Fruit fly (Drosophila melanogaster) whole organism, embryonic: ENCODE results near the gene CG3434.

Experiments used
- Aef1 ChIP-seq: fragments of 200-800 bp; sonication (Bioruptor generic); IDR thresholded peaks from 3 replicates; pipeline ENCODE4 v1.3.6; 2022; ENCODE audit warnings: missing biosample characterization, missing genetic modification characterization
- Antp ChIP-seq: fragments of 200-800 bp; sonication (Bioruptor generic); optimal IDR thresholded peaks from 3 replicates; lab custom pipeline; 2016; ENCODE audit warnings: missing biosample characterization, missing genetic modification characterization
- Bgb ChIP-seq: fragments of 200-800 bp; sonication (Bioruptor generic); IDR thresholded peaks from 2 replicates; pipeline ENCODE4 v1.3.6; 2022; ENCODE audit warnings: missing biosample characterization, missing genetic modification characterization; ENCODE audit not compliant: partially characterized antibody
- CG13296 ChIP-seq: fragments of 200-800 bp; sonication (Bioruptor generic); optimal IDR thresholded peaks from 3 replicates; lab custom pipeline; 2018; ENCODE audit warnings: missing biosample characterization, mild to moderate bottlenecking, missing genetic modification characterization
- CG13624 ChIP-seq: fragments of 200-800 bp; sonication (Bioruptor generic); optimal IDR thresholded peaks from 2 replicates; lab custom pipeline; 2016; ENCODE audit warnings: missing biosample characterization, missing genetic modification characterization
- CG13894 ChIP-seq: fragments of 200-800 bp; sonication (Bioruptor generic); optimal IDR thresholded peaks from 3 replicates; lab custom pipeline; 2018; ENCODE audit warnings: missing biosample characterization, mild to moderate bottlenecking, missing genetic modification characterization, moderate library complexity
- CG15269 ChIP-seq: fragments of 200-800 bp; sonication (Bioruptor generic); optimal IDR thresholded peaks from 2 replicates; lab custom pipeline; 2018; ENCODE audit warnings: missing biosample characterization, mild to moderate bottlenecking, missing genetic modification characterization, moderate library complexity
- CG16863 ChIP-seq: fragments of 200-800 bp; sonication (Bioruptor generic); optimal IDR thresholded peaks from 3 replicates; lab custom pipeline; 2016; ENCODE audit warnings: missing biosample characterization, missing genetic modification characterization
- CG18011 ChIP-seq: fragments of 200-800 bp; sonication (Bioruptor generic); optimal IDR thresholded peaks from 2 replicates; lab custom pipeline; 2017; ENCODE audit warnings: missing biosample characterization, missing genetic modification characterization, mild to moderate bottlenecking, moderate library complexity, missing genotype
- CG1832 ChIP-seq: fragments of 200-800 bp; sonication (Bioruptor generic); optimal IDR thresholded peaks from 2 replicates; lab custom pipeline; 2017; ENCODE audit warnings: missing biosample characterization, mild to moderate bottlenecking, missing genetic modification characterization, inconsistent platforms
- CG18599 ChIP-seq: fragments of 200-800 bp; sonication (Bioruptor generic); optimal IDR thresholded peaks from 3 replicates; lab custom pipeline; 2017; ENCODE audit warnings: missing biosample characterization, missing genetic modification characterization, mild to moderate bottlenecking, moderate library complexity, missing genetic modification reagents
- CG2202 ChIP-seq: fragments of 200-800 bp; sonication (Bioruptor generic); optimal IDR thresholded peaks from 2 replicates; lab custom pipeline; 2018; ENCODE audit warnings: missing biosample characterization, mild to moderate bottlenecking, missing genetic modification characterization
- CG30431 ChIP-seq: fragments of 200-800 bp; sonication (Bioruptor generic); optimal IDR thresholded peaks from 2 replicates; lab custom pipeline; 2017; ENCODE audit warnings: missing biosample characterization, missing genetic modification characterization
- CG34376 ChIP-seq: fragments of 200-800 bp; sonication (Bioruptor generic); optimal IDR thresholded peaks from 2 replicates; lab custom pipeline; 2018; ENCODE audit warnings: missing biosample characterization, mild to moderate bottlenecking, missing genetic modification characterization
- CG42726 ChIP-seq: fragments of 200-800 bp; sonication (Bioruptor generic); IDR thresholded peaks from 2 replicates; pipeline ENCODE4 v1.3.6; 2022; ENCODE audit warnings: missing biosample characterization, missing genetic modification characterization; ENCODE audit not compliant: partially characterized antibody
- CG4282 ChIP-seq: fragments of 200-800 bp; sonication (Bioruptor generic); optimal IDR thresholded peaks from 2 replicates; lab custom pipeline; 2016; ENCODE audit warnings: missing biosample characterization, missing genetic modification characterization
- CG7372 ChIP-seq: fragments of 200-800 bp; sonication (Bioruptor generic); IDR thresholded peaks from 2 replicates; pipeline ENCODE4 v1.3.6; 2022; ENCODE audit warnings: missing biosample characterization, missing genetic modification characterization
- CG8281 ChIP-seq: fragments of 200-800 bp; sonication (Bioruptor generic); optimal IDR thresholded peaks from 2 replicates; lab custom pipeline; 2018; ENCODE audit warnings: missing biosample characterization, mild to moderate bottlenecking, missing genetic modification characterization, moderate library complexity
- CG8290 ChIP-seq, 3 experiments: fragments of 200-800 bp; sonication (Bioruptor generic); optimal IDR thresholded peaks; 2 replicates each; lab custom pipeline; 2016 to 2019; ENCODE audit warnings: missing biosample characterization in 3 of 3, missing genetic modification characterization in 3 of 3, mild to moderate bottlenecking in 2 of 3, moderate library complexity in 1 of 3
- CG9932 ChIP-seq: fragments of 200-800 bp; sonication (Bioruptor generic); IDR thresholded peaks from 2 replicates; pipeline ENCODE4 v1.3.6; 2022; ENCODE audit warnings: missing biosample characterization, missing genetic modification characterization
- Deaf1 ChIP-seq: fragments of 200-800 bp; optimal IDR thresholded peaks from 3 replicates; lab custom pipeline; 2019; ENCODE audit warnings: missing biosample characterization, mild to moderate bottlenecking, missing genetic modification characterization, moderate library complexity
- Elba2 ChIP-seq: fragments of 200-800 bp; sonication (Bioruptor generic); optimal IDR thresholded peaks from 3 replicates; lab custom pipeline; 2016; ENCODE audit warnings: missing biosample characterization, missing genetic modification characterization
- Fer2 ChIP-seq: fragments of 200-800 bp; sonication (Bioruptor generic); optimal IDR thresholded peaks from 2 replicates; lab custom pipeline; 2018; ENCODE audit warnings: missing biosample characterization, mild to moderate bottlenecking, missing genetic modification characterization, moderate library complexity
- Fer3 ChIP-seq: fragments of 200-800 bp; sonication (Bioruptor generic); optimal IDR thresholded peaks from 2 replicates; lab custom pipeline; 2018; ENCODE audit warnings: missing biosample characterization, mild to moderate bottlenecking, missing genetic modification characterization, moderate library complexity
- HLH3B ChIP-seq: fragments of 200-800 bp; sonication (Bioruptor generic); IDR thresholded peaks from 2 replicates; pipeline ENCODE4 v1.3.6; 2022; ENCODE audit warnings: missing biosample characterization, missing genetic modification characterization
- HLH54F ChIP-seq: fragments of 200-800 bp; sonication (Bioruptor generic); optimal IDR thresholded peaks from 3 replicates; lab custom pipeline; 2016; ENCODE audit warnings: missing biosample characterization, missing genetic modification characterization
- Jarid2 ChIP-seq: fragments of 200-800 bp; sonication (Bioruptor generic); optimal IDR thresholded peaks from 3 replicates; lab custom pipeline; 2017; ENCODE audit warnings: mild to moderate bottlenecking, missing biosample characterization, missing genetic modification reagents, missing genetic modification characterization
- MESR4 ChIP-seq: fragments of 200-800 bp; sonication (Bioruptor generic); optimal IDR thresholded peaks from 2 replicates; lab custom pipeline; 2018; ENCODE audit warnings: missing biosample characterization, mild to moderate bottlenecking, missing genetic modification characterization, moderate library complexity
- Nf-YC ChIP-seq: fragments of 200-800 bp; optimal IDR thresholded peaks from 3 replicates; lab custom pipeline; 2019; ENCODE audit warnings: missing biosample characterization, mild to moderate bottlenecking, missing genetic modification characterization, moderate library complexity
- Trl ChIP-seq, 3 experiments: fragments of >200 bp in 2 of 3; fragments of 200-800 bp in 1 of 3; sonication (Bioruptor generic) in 1 of 3; optimal IDR thresholded peaks; 2 replicates in 1 of 3; 3 replicates in 2 of 3; lab custom pipeline; 2016 to 2017; ENCODE audit warnings: missing biosample characterization in 1 of 3, missing genetic modification characterization in 1 of 3
- Xbp1 ChIP-seq: fragments of 200-800 bp; sonication (Bioruptor generic); optimal IDR thresholded peaks from 3 replicates; lab custom pipeline; 2016; ENCODE audit warnings: missing biosample characterization, mild to moderate bottlenecking, missing genetic modification characterization
- al ChIP-seq: fragments of 200-800 bp; sonication (Bioruptor generic); IDR thresholded peaks from 2 replicates; pipeline ENCODE4 v1.3.6; 2022; ENCODE audit warnings: missing biosample characterization, missing genetic modification characterization
- bbx ChIP-seq: fragments of 200-800 bp; sonication (Bioruptor generic); IDR thresholded peaks from 2 replicates; pipeline ENCODE4 v1.3.6; 2022; ENCODE audit warnings: missing biosample characterization, missing genetic modification characterization; ENCODE audit not compliant: partially characterized antibody
- ci ChIP-seq: fragments of 200-800 bp; sonication (Bioruptor generic); IDR thresholded peaks from 3 replicates; pipeline ENCODE4 v1.3.6; 2022; ENCODE audit warnings: missing biosample characterization, missing genetic modification characterization
- gfzf ChIP-seq: fragments of 200-800 bp; sonication (Bioruptor generic); optimal IDR thresholded peaks from 2 replicates; lab custom pipeline; 2016; ENCODE audit warnings: missing biosample characterization, mild to moderate bottlenecking, missing genetic modification characterization, moderate library complexity
- hbn ChIP-seq: fragments of 200-800 bp; sonication (Bioruptor generic); IDR thresholded peaks from 2 replicates; pipeline ENCODE4 v1.3.6; 2022; ENCODE audit warnings: missing biosample characterization, missing genetic modification characterization; ENCODE audit not compliant: partially characterized antibody
- inv ChIP-seq: fragments of 200-800 bp; sonication (Bioruptor generic); IDR thresholded peaks from 2 replicates; pipeline ENCODE4 v1.3.6; 2022; ENCODE audit warnings: missing biosample characterization, missing genetic modification characterization; ENCODE audit not compliant: partially characterized antibody
- jing ChIP-seq: fragments of 200-800 bp; sonication (Bioruptor generic); optimal IDR thresholded peaks from 2 replicates; lab custom pipeline; 2018; ENCODE audit warnings: missing biosample characterization, mild to moderate bottlenecking, missing genetic modification characterization
- pfk ChIP-seq: fragments of 200-800 bp; sonication (Bioruptor generic); optimal IDR thresholded peaks from 2 replicates; lab custom pipeline; 2018; ENCODE audit warnings: missing biosample characterization, mild to moderate bottlenecking, missing genetic modification characterization, moderate library complexity
- pum ChIP-seq: fragments of 200-800 bp; sonication (Bioruptor generic); optimal IDR thresholded peaks from 2 replicates; lab custom pipeline; 2016; ENCODE audit warnings: missing biosample characterization, missing genetic modification characterization
- ro ChIP-seq: fragments of 200-800 bp; sonication (Bioruptor generic); IDR thresholded peaks from 2 replicates; pipeline ENCODE4 v1.3.6; 2022; ENCODE audit warnings: missing biosample characterization, missing genetic modification characterization
- sima ChIP-seq: fragments of 200-800 bp; sonication (Bioruptor generic); optimal IDR thresholded peaks from 2 replicates; lab custom pipeline; 2016; ENCODE audit warnings: missing biosample characterization, missing genetic modification characterization
- sug ChIP-seq: fragments of 200-800 bp; optimal IDR thresholded peaks from 2 replicates; lab custom pipeline; 2019; ENCODE audit warnings: missing biosample characterization, mild to moderate bottlenecking, missing genetic modification characterization, moderate library complexity
- ttk ChIP-seq: fragments of 200-800 bp; sonication (Bioruptor generic); IDR thresholded peaks from 2 replicates; pipeline ENCODE4 v2.1.2; 2022; ENCODE audit warnings: missing biosample characterization, missing genetic modification characterization
- vnd ChIP-seq: fragments of 200-800 bp; sonication (Bioruptor generic); IDR thresholded peaks from 3 replicates; pipeline ENCODE4 v1.3.6; 2022; ENCODE audit warnings: missing biosample characterization, missing genetic modification characterization; ENCODE audit not compliant: partially characterized antibody
- wor ChIP-seq: fragments of 200-800 bp; sonication (Bioruptor generic); IDR thresholded peaks from 2 replicates; pipeline ENCODE4 v1.3.6; 2022; ENCODE audit warnings: missing biosample characterization, missing genetic modification characterization

CG3434 gene

dm6 chr3L:9462247-9462769, 1.7 kb upstream of the CG3434 start (continued):
- TF ChIP-seq CG13624 (GFP tag; lab: Kevin White, UChicago) (peak; percentile 63), CG13296 (GFP tag; lab: Kevin White, UChicago) (peak; percentile 93), gfzf (GFP tag; lab: Kevin White, UChicago) (no peak), CG30431 (GFP tag; lab: Kevin White, UChicago) (peak; percentile 60), CG15269 (peak; percentile 90), sug (peak; percentile 74), Deaf1 (tag; lab: Kevin White, UChicago) (peak; percentile 74), CG18011 (GFP tag; lab: Kevin White, UChicago) (peak; percentile 52), CG8290 (GFP tag; optimal IDR thresholded peaks at IDR 0.05; lab: Kevin White, UChicago) (peak; percentile 75), CG8290 (tag; optimal IDR thresholded peaks at IDR 0.05; lab: Kevin White, UChicago) (peak; percentile 54 to 77), pfk (GFP tag; lab: Kevin White, UChicago) (no peak), CG42726 (GFP tag; lab: Robert Waterston, UW) (no peak; the same call in 1 of the 2 replicates)

- TF ChIP-seq CG15269 (no peak), Fer2 (tag; lab: Kevin White, UChicago) (no peak), ttk (0 out of 2 replicates have a peak, but pooled peaks have one; percentile 14), Jarid2 (GFP tag; lab: Kevin White, UChicago) (peak; percentile 10), CG7372 (no peak), vnd (GFP tag; lab: Robert Waterston, UW) (no peak), pum (GFP tag; lab: Kevin White, UChicago) (no peak), hbn (no peak), CG9932 (GFP tag; lab: Robert Waterston, UW) (peak; percentile 20; the same call in 1 of the 2 replicates), CG16863 (GFP tag; lab: Kevin White, UChicago) (no peak), Nf-YC (no peak), pfk (GFP tag; lab: Kevin White, UChicago) (no peak), Elba2 (no peak), CG4282 (no peak), ci (GFP tag; lab: Robert Waterston, UW) (peak; percentile 73; the same call in 2 of the 3 replicates), CG2202 (tag; lab: Kevin White, UChicago) (no peak), CG34376 (GFP tag; lab: Kevin White, UChicago) (no peak), Fer3 (peak; percentile 17), inv (GFP tag; lab: Robert Waterston, UW) (no peak), HLH54F (GFP tag; lab: Kevin White, UChicago) (no peak), Xbp1 (GFP tag; lab: Kevin White, UChicago) (peak; percentile 23), CG8281 (tag; lab: Kevin White, UChicago) (no peak), wor (no peak; the same call in 1 of the 2 replicates), HLH3B (GFP tag; lab: Robert Waterston, UW) (no peak), Trl (optimal IDR thresholded peaks at IDR 0.05; lab: Kevin White, UChicago) (peak in 1 of 2 experiments; percentile 96), Trl (GFP tag; optimal IDR thresholded peaks at IDR 0.05; lab: Kevin White, UChicago) (no peak), CG1832 (GFP tag; lab: Kevin White, UChicago) (no peak), ro (GFP tag; lab: Robert Waterston, UW) (no peak), sima (GFP tag; lab: Kevin White, UChicago) (no peak), MESR4 (GFP tag; lab: Kevin White, UChicago) (no peak), jing (GFP tag; lab: Kevin White, UChicago) (peak; percentile 11), CG13894 (tag; lab: Kevin White, UChicago) (no peak), CG18599 (GFP tag; lab: Kevin White, UChicago) (no peak), Antp (peak; percentile 33), Aef1 (GFP tag; lab: Robert Waterston, UW) (0 out of 3 replicates have a peak, but pooled peaks have one; percentile 9), al (GFP tag; lab: Robert Waterston, UW) (0 out of 2 replicates have a peak, but pooled peaks have one; percentile 20), bbx (GFP tag; lab: Robert Waterston, UW) (0 out of 2 replicates have a peak, but pooled peaks have one; percentile 55), Bgb (GFP tag; lab: Robert Waterston, UW) (peak; percentile 16; the same call in 1 of the 2 replicates)
These were observed 1.2 kb upstream of the CG3434 start for dm6 chr3L:9461670-9462246.
